Worm (Caenorhabditis elegans): ENCODE data around the gene test-1.

test-1 gene

ce11 chrIV:2193037-2193436, 56.3 kb downstream of the test-1 start:
- no peak for TF ChIP-seq ceh-82 (tag; optimal IDR thresholded peaks at IDR 0.05)
- TF ChIP-seq lin-39 (tag; optimal IDR thresholded peaks at IDR 0.05), result peak; percentile 0
- no peak for TF ChIP-seq ztf-4 (tag; optimal IDR thresholded peaks at IDR 0.05)
- no peak for TF ChIP-seq mml-1 (tag; optimal IDR thresholded peaks at IDR 0.05)
- no peak for TF ChIP-seq hmg-11 (tag; optimal IDR thresholded peaks at IDR 0.05)
- no peak for TF ChIP-seq elt-2 (tag; optimal IDR thresholded peaks at IDR 0.05)
- no peak for TF ChIP-seq sea-2 (GFP tag; optimal IDR thresholded peaks at IDR 0.05)
- TF ChIP-seq jun-1 (tag; optimal IDR thresholded peaks at IDR 0.05), result no peak
- no peak for TF ChIP-seq unc-62 (GFP tag; optimal IDR thresholded peaks at IDR 0.05)
- no peak for TF ChIP-seq tbx-2 (tag; optimal IDR thresholded peaks at IDR 0.05)
- TF ChIP-seq ceh-28 (tag; optimal IDR thresholded peaks at IDR 0.05), result no peak
- TF ChIP-seq fos-1 (tag; optimal IDR thresholded peaks at IDR 0.05), result no peak
- no peak for TF ChIP-seq eor-1 (tag; optimal IDR thresholded peaks at IDR 0.05)
- TF ChIP-seq ztf-11 (tag; optimal IDR thresholded peaks at IDR 0.05), result no peak
- no peak for TF ChIP-seq R02D3.7 (tag; optimal IDR thresholded peaks at IDR 0.05)
- no peak for TF ChIP-seq nhr-77 (tag; optimal IDR thresholded peaks at IDR 0.05)
- peak; percentile 17 for TF ChIP-seq nhr-25 (tag; optimal IDR thresholded peaks at IDR 0.05)

ce11 chrIV:2193558-2193957, 56.8 kb downstream of the test-1 start:
- TF ChIP-seq jun-1 (tag; optimal IDR thresholded peaks at IDR 0.05) (no peak), R02D3.7 (tag; optimal IDR thresholded peaks at IDR 0.05) (no peak), nfya-1 (tag; optimal IDR thresholded peaks at IDR 0.05; ENCODE audit: insufficient read depth) (peak; percentile 8)

- TF ChIP-seq ceh-28 (tag; optimal IDR thresholded peaks at IDR 0.05), result no peak
- TF ChIP-seq R02D3.7 (tag; optimal IDR thresholded peaks at IDR 0.05), result no peak
- TF ChIP-seq jun-1 (tag; optimal IDR thresholded peaks at IDR 0.05), result no peak
- TF ChIP-seq nhr-76 (tag; optimal IDR thresholded peaks at IDR 0.05), result no peak
- no peak for TF ChIP-seq nfya-1 (tag; optimal IDR thresholded peaks at IDR 0.05; ENCODE audit: insufficient read depth)
- TF ChIP-seq lsy-12 (tag; optimal IDR thresholded peaks at IDR 0.05), result no peak
- no peak for TF ChIP-seq elt-1 (tag; optimal IDR thresholded peaks at IDR 0.05)
- no peak for TF ChIP-seq lin-15B (tag; optimal IDR thresholded peaks at IDR 0.05)
- TF ChIP-seq nhr-237 (tag; optimal IDR thresholded peaks at IDR 0.05), result no peak
- no peak for TF ChIP-seq nhr-43 (tag; optimal IDR thresholded peaks at IDR 0.05; ENCODE audit: poor library complexity, severe bottlenecking)
- TF ChIP-seq nhr-28 (tag; optimal IDR thresholded peaks at IDR 0.05), result no peak
- TF ChIP-seq unc-39 (tag; optimal IDR thresholded peaks at IDR 0.05), result no peak
- no peak for TF ChIP-seq hmg-11 (tag; optimal IDR thresholded peaks at IDR 0.05)
- no peak for TF ChIP-seq daf-12 (tag; optimal IDR thresholded peaks at IDR 0.05)
- no peak for TF ChIP-seq nhr-12 (tag; optimal IDR thresholded peaks at IDR 0.05)
- no peak for TF ChIP-seq egl-5 (tag; optimal IDR thresholded peaks at IDR 0.05)
- no peak for TF ChIP-seq mml-1 (tag; optimal IDR thresholded peaks at IDR 0.05)
- TF ChIP-seq pha-4 (tag; optimal IDR thresholded peaks at IDR 0.05), result no peak
Observed at ce11 chrIV:2195598-2195997, 58.8 kb downstream of the test-1 start.
